Worm (Caenorhabditis elegans): ENCODE data around the gene F44B9.2.

DNA sequence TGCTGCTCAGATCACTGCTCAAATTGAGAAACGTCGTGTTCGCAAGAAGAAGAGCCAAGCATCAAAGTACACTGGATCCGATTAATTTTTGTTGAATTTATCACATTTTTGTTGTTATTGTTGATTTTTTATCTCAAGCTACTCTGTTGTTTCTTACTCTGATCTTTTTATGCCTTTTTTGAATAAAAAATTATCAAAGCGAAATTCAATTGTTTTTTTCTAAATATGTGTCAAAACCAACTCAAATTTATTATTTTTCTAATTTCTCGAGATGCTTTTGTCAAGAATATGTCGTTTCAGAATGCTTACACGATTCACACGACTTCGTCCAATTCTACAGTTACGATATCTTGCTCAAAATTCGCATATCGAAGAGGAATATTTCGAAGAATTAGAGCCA, 25.1 kb downstream of the F44B9.2 start, which contains the start of gene K12H4.2:
- TF ChIP-seq ekl-4 (GFP tag; IDR thresholded peaks at IDR 0.05) (no peak), gei-17 (GFP tag; optimal IDR thresholded peaks at IDR 0.05) (no peak), pha-4 (tag; optimal IDR thresholded peaks at IDR 0.05) (no peak), egrh-3 (GFP tag; IDR thresholded peaks at IDR 0.05) (no peak), ceh-40 (GFP tag; IDR thresholded peaks at IDR 0.05) (no peak), lsy-27 (tag; optimal IDR thresholded peaks at IDR 0.05; ENCODE audit: borderline replicate concordance, insufficient read depth) (no peak), ama-1 (optimal IDR thresholded peaks at IDR 0.05) (no peak), ama-1 (GFP tag; optimal IDR thresholded peaks at IDR 0.05) (no peak)

Measured in whole organism, young adult.